Fruit fly (Drosophila melanogaster) whole organism, embryonic: ENCODE data around the gene MED14.

ENCODE experiments used
- Adf1 ChIP-seq: fragments of 200-800 bp; sonication (Bioruptor generic); IDR thresholded peaks from 2 replicates; pipeline ENCODE4 v1.3.6; 2022; ENCODE audit warnings: missing biosample characterization, missing genetic modification characterization
- Asciz ChIP-seq: fragments of 200-800 bp; sonication (Bioruptor generic); optimal IDR thresholded peaks from 2 replicates; lab custom pipeline; 2017; ENCODE audit warnings: missing biosample characterization, mild to moderate bottlenecking, missing genetic modification characterization, missing genetic modification reagents
- Blimp-1 ChIP-seq: fragments of 200-800 bp; sonication (Bioruptor generic); optimal IDR thresholded peaks from 3 replicates; lab custom pipeline; 2018; ENCODE audit warnings: missing biosample characterization, missing genetic modification characterization, mild to moderate bottlenecking, moderate library complexity, missing genetic modification reagents
- CG10979 ChIP-seq: fragments of 200-800 bp; sonication (Bioruptor generic); optimal IDR thresholded peaks from 2 replicates; lab custom pipeline; 2018; ENCODE audit warnings: missing biosample characterization, mild to moderate bottlenecking, missing genetic modification characterization, moderate library complexity
- CG11504 ChIP-seq: fragments of 200-800 bp; sonication (Bioruptor generic); optimal IDR thresholded peaks from 3 replicates; lab custom pipeline; 2019; ENCODE audit warnings: missing biosample characterization, mild to moderate bottlenecking, missing genetic modification characterization, moderate library complexity
- CG12769 ChIP-seq: fragments of 200-800 bp; sonication (Bioruptor generic); optimal IDR thresholded peaks from 2 replicates; lab custom pipeline; 2019; ENCODE audit warnings: missing biosample characterization, mild to moderate bottlenecking, missing genetic modification characterization, moderate library complexity
- CG13287 ChIP-seq: fragments of 200-800 bp; sonication (Bioruptor generic); IDR thresholded peaks from 2 replicates; pipeline ENCODE4 v1.3.6; 2022; ENCODE audit warnings: missing biosample characterization, missing genetic modification characterization; ENCODE audit not compliant: partially characterized antibody
- CG14710 ChIP-seq: fragments of 200-800 bp; sonication (Bioruptor generic); optimal IDR thresholded peaks from 3 replicates; lab custom pipeline; 2019; ENCODE audit warnings: missing biosample characterization, mild to moderate bottlenecking, missing genetic modification characterization, moderate library complexity
- CG15011 ChIP-seq: fragments of 200-800 bp; sonication (Bioruptor generic); optimal IDR thresholded peaks from 3 replicates; lab custom pipeline; 2018; ENCODE audit warnings: missing biosample characterization, mild to moderate bottlenecking, missing genetic modification characterization
- CG18764 ChIP-seq: fragments of 200-800 bp; sonication (Bioruptor generic); optimal IDR thresholded peaks from 3 replicates; lab custom pipeline; 2016; ENCODE audit warnings: missing biosample characterization, missing genetic modification characterization
- CG2120 ChIP-seq: fragments of 200-800 bp; sonication (Bioruptor generic); optimal IDR thresholded peaks from 3 replicates; lab custom pipeline; 2016; ENCODE audit warnings: missing biosample characterization, missing genetic modification characterization
- CG2712 ChIP-seq: fragments of 200-800 bp; optimal IDR thresholded peaks from 3 replicates; lab custom pipeline; 2019; ENCODE audit warnings: missing biosample characterization, mild to moderate bottlenecking, missing genetic modification characterization, moderate library complexity
- CG4360 ChIP-seq: fragments of 200-800 bp; sonication (Bioruptor generic); IDR thresholded peaks from 2 replicates; pipeline ENCODE4 v1.3.6; 2022; ENCODE audit warnings: missing biosample characterization, missing genetic modification characterization
- CG8359 ChIP-seq: fragments of 200-800 bp; sonication (Bioruptor generic); optimal IDR thresholded peaks from 2 replicates; lab custom pipeline; 2017; ENCODE audit warnings: missing biosample characterization, mild to moderate bottlenecking, missing genetic modification characterization, borderline replicate concordance
- CG8388 ChIP-seq: fragments of 200-800 bp; sonication (Bioruptor generic); optimal IDR thresholded peaks from 2 replicates; lab custom pipeline; 2019; ENCODE audit warnings: missing biosample characterization, mild to moderate bottlenecking, missing genetic modification characterization, moderate library complexity
- CG9727 ChIP-seq: fragments of 200-800 bp; sonication (Bioruptor generic); optimal IDR thresholded peaks from 3 replicates; lab custom pipeline; 2017; ENCODE audit warnings: missing biosample characterization, mild to moderate bottlenecking, missing genetic modification characterization
- CkIIα-i1 ChIP-seq: fragments of 200-800 bp; sonication (Bioruptor generic); IDR thresholded peaks from 2 replicates; pipeline ENCODE4 v1.3.6; 2022; ENCODE audit warnings: missing biosample characterization, missing genetic modification characterization
- CrebB ChIP-seq: fragments of 200-800 bp; sonication (Bioruptor generic); optimal IDR thresholded peaks from 3 replicates; lab custom pipeline; 2018; ENCODE audit warnings: missing biosample characterization, mild to moderate bottlenecking, missing genetic modification characterization
- Dfd ChIP-seq, 2 experiments: fragments of >200 bp; optimal IDR thresholded peaks; 2 replicates each; lab custom pipeline; 2017; ENCODE audit warnings: missing biosample characterization in 2 of 2, missing genetic modification characterization in 2 of 2
- Drgx ChIP-seq: fragments of 200-800 bp; sonication (Bioruptor generic); IDR thresholded peaks from 2 replicates; pipeline ENCODE4 v1.3.6; 2022; ENCODE audit warnings: missing biosample characterization, missing genetic modification characterization
- GATAe ChIP-seq: fragments of 200-800 bp; sonication (Bioruptor generic); conservative IDR thresholded peaks from 2 replicates; pipeline ENCODE4 v1.3.6; 2022; ENCODE audit warnings: missing biosample characterization, missing genetic modification characterization
- Ravus ChIP-seq: fragments of 200-800 bp; sonication (Bioruptor generic); IDR thresholded peaks from 2 replicates; pipeline ENCODE4 v1.3.6; 2022; ENCODE audit warnings: missing biosample characterization, missing genetic modification characterization
- Side ChIP-seq: fragments of 200-800 bp; sonication (Bioruptor generic); optimal IDR thresholded peaks from 2 replicates; lab custom pipeline; 2016; ENCODE audit warnings: missing biosample characterization, missing genetic modification characterization
- Sry-δ ChIP-seq: fragments of 200-800 bp; sonication (Bioruptor generic); optimal IDR thresholded peaks from 2 replicates; lab custom pipeline; 2016; ENCODE audit warnings: missing biosample characterization, missing genetic modification characterization
- amos ChIP-seq: fragments of 200-800 bp; sonication (Bioruptor generic); IDR thresholded peaks from 2 replicates; pipeline ENCODE4 v1.3.6; 2022; ENCODE audit warnings: missing biosample characterization, missing genetic modification characterization; ENCODE audit not compliant: partially characterized antibody
- bsh ChIP-seq, 2 experiments: fragments of 200-800 bp; sonication (Bioruptor generic); optimal IDR thresholded peaks; 2 replicates each; lab custom pipeline; 2017 to 2018; ENCODE audit warnings: mild to moderate bottlenecking in 2 of 2, missing biosample characterization in 2 of 2, missing genetic modification characterization in 2 of 2, moderate library complexity in 1 of 2
- chinmo ChIP-seq: fragments of 200-800 bp; sonication (Bioruptor generic); IDR thresholded peaks from 4 replicates; pipeline ENCODE4 v1.3.6; 2022; ENCODE audit warnings: missing biosample characterization, missing genetic modification characterization; ENCODE audit not compliant: partially characterized antibody
- chn ChIP-seq: fragments of 200-800 bp; sonication (Bioruptor generic); optimal IDR thresholded peaks from 2 replicates; lab custom pipeline; 2016; ENCODE audit warnings: missing biosample characterization, missing genetic modification characterization
- crol ChIP-seq: fragments of 200-800 bp; sonication (Bioruptor generic); IDR thresholded peaks from 2 replicates; pipeline ENCODE4 v1.3.6; 2022; ENCODE audit warnings: missing biosample characterization, missing genetic modification characterization
- ewg ChIP-seq: fragments of 200-800 bp; sonication (Bioruptor generic); optimal IDR thresholded peaks from 3 replicates; lab custom pipeline; 2017; ENCODE audit warnings: mild to moderate bottlenecking, missing biosample characterization, missing genetic modification reagents, missing genetic modification characterization
- gce ChIP-seq: fragments of 200-800 bp; sonication (Bioruptor generic); IDR thresholded peaks from 3 replicates; pipeline ENCODE4 v1.3.6; 2022; ENCODE audit warnings: missing biosample characterization, missing genetic modification characterization
- gsb-n ChIP-seq: fragments of 200-800 bp; sonication (Bioruptor generic); optimal IDR thresholded peaks from 3 replicates; lab custom pipeline; 2018; ENCODE audit warnings: missing biosample characterization, mild to moderate bottlenecking, missing genetic modification characterization
- klu ChIP-seq: fragments of 200-800 bp; sonication (Bioruptor generic); IDR thresholded peaks from 2 replicates; pipeline ENCODE4 v1.3.6; 2022; ENCODE audit warnings: missing biosample characterization, missing genetic modification characterization
- lola ChIP-seq, 3 experiments: fragments of >200 bp in 2 of 3; fragments of 200-800 bp in 1 of 3; sonication (Bioruptor generic) in 1 of 3; optimal IDR thresholded peaks; 2 replicates each; lab custom pipeline; 2017 to 2019; ENCODE audit warnings: missing biosample characterization in 3 of 3, missing genetic modification characterization in 3 of 3, mild to moderate bottlenecking in 1 of 3, moderate library complexity in 1 of 3
- mld ChIP-seq: fragments of 200-800 bp; sonication (Bioruptor generic); IDR thresholded peaks from 3 replicates; pipeline ENCODE4 v1.3.6; 2022; ENCODE audit warnings: missing biosample characterization, missing genetic modification characterization; ENCODE audit not compliant: partially characterized antibody
- otp ChIP-seq: fragments of 200-800 bp; sonication (Bioruptor generic); IDR thresholded peaks from 3 replicates; pipeline ENCODE4, ENCODE4 v1.3.6; 2022; ENCODE audit warnings: missing biosample characterization, missing genetic modification characterization
- pfk ChIP-seq: fragments of 200-800 bp; sonication (Bioruptor generic); optimal IDR thresholded peaks from 2 replicates; lab custom pipeline; 2018; ENCODE audit warnings: missing biosample characterization, mild to moderate bottlenecking, missing genetic modification characterization, moderate library complexity
- ro ChIP-seq: fragments of 200-800 bp; sonication (Bioruptor generic); IDR thresholded peaks from 2 replicates; pipeline ENCODE4 v1.3.6; 2022; ENCODE audit warnings: missing biosample characterization, missing genetic modification characterization
- sens ChIP-seq: fragments of 200-800 bp; sonication (Bioruptor generic); peaks from one replicate; lab custom pipeline; 2016; ENCODE audit warnings: missing biosample characterization, missing genetic modification characterization
- stc ChIP-seq: fragments of 200-800 bp; sonication (Bioruptor generic); IDR thresholded peaks from 2 replicates; pipeline ENCODE4 v1.3.6; 2022; ENCODE audit warnings: missing biosample characterization, missing genetic modification characterization
- tin ChIP-seq: fragments of 200-800 bp; sonication (Bioruptor generic); optimal IDR thresholded peaks from 3 replicates; lab custom pipeline; 2016; ENCODE audit warnings: missing biosample characterization, missing genetic modification characterization
- tx ChIP-seq: fragments of 200-800 bp; sonication (Bioruptor generic); optimal IDR thresholded peaks from 2 replicates; lab custom pipeline; 2016; ENCODE audit warnings: missing biosample characterization, missing genetic modification characterization
- zen ChIP-seq: fragments of 200-800 bp; sonication (Bioruptor generic); optimal IDR thresholded peaks from 3 replicates; lab custom pipeline; 2018; ENCODE audit warnings: missing biosample characterization, mild to moderate bottlenecking, missing genetic modification characterization, moderate library complexity
- zf30C ChIP-seq: fragments of 200-800 bp; sonication (Bioruptor generic); optimal IDR thresholded peaks from 3 replicates; lab custom pipeline; 2018; ENCODE audit warnings: missing biosample characterization, mild to moderate bottlenecking, missing genetic modification characterization

Gene MED14

DNA sequence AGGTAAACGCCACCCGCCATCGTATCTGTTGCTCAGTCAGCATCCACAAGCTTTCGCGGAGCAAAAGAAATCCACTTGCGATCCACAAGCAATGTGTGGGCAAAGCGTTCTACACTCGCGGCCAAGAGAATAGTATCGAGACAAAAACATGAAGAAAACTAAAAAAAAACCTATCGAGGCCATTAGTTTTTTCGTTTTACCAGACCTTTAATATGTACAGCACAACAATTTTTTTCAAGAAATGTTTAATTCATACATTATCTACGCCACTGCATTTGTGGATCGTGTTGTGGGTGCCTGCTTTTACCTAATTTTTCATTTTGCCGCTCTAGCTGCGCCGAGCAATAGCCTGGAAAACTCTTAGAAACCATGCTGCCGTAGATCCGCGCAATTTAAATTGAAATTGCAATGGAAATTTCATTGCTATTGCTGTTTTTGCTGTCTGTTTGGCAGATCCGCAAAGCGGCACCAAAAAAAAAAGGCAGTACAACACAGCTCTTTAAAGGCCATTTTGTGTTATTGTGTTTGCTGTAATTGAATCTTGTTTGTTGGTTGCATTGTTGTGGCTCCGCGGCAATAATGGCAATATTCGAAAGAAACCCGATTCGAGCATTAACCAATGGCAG is 29.9 kb upstream of the MED14 start (continued):
- no peak for TF ChIP-seq ro (GFP tag; lab: Robert Waterston, UW)
- TF ChIP-seq gsb-n (tag; lab: Kevin White, UChicago), result peak; percentile 39
- TF ChIP-seq Sry-δ (GFP tag; lab: Kevin White, UChicago), result peak; percentile 11
- no peak for TF ChIP-seq GATAe (GFP tag; lab: Robert Waterston, UW)
- no peak for TF ChIP-seq mld (GFP tag; lab: Robert Waterston, UW)
- no peak for TF ChIP-seq amos
- TF ChIP-seq tin (GFP tag; lab: Kevin White, UChicago), result peak; percentile 71
- peak; percentile 36 for TF ChIP-seq CG14710
- TF ChIP-seq chn (GFP tag; lab: Kevin White, UChicago), result peak; percentile 12
- TF ChIP-seq Ravus (GFP tag; lab: Robert Waterston, UW), result no peak; the same call in 1 of the 2 replicates
- no peak for TF ChIP-seq CG15011 (GFP tag; lab: Kevin White, UChicago)
- peak; percentile 74; the same call in 1 of the 3 replicates for TF ChIP-seq gce (GFP tag; lab: Robert Waterston, UW)
- TF ChIP-seq CG9727, result peak; percentile 63
- TF ChIP-seq stc (GFP tag; lab: Robert Waterston, UW), result peak; percentile 74
- TF ChIP-seq CG2120 (GFP tag; lab: Kevin White, UChicago), result peak; percentile 36
- TF ChIP-seq zen (tag; lab: Kevin White, UChicago), result peak; percentile 33
- TF ChIP-seq, all 482 proteins: peak for 268

DNA sequence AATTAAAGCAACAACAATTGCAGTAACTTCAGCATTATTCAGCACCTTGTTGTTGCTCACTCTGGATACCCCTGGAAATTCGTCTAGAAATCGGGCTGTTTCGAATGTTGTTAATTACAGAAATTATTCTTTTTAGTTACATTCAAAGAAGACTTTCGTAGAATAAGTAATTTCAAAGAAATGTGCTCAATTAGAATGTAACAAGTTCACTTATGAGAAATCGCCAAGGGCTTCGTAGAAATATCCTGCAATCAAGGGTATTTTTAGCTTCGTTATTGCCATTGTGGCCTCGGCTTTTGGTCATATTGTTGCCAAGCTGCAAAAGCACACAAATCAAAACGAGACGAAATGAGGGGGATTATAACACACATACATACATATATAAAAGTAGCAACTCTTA is 29.1 kb upstream of the MED14 start:
- TF ChIP-seq CG18764, result no peak
- peak; percentile 29; the same call in 1 of the 2 replicates for TF ChIP-seq Drgx (GFP tag; lab: Robert Waterston, UW)
- no peak for TF ChIP-seq CG9727
- TF ChIP-seq sens (GFP tag; lab: Kevin White, UChicago), result peak; percentile 34
- TF ChIP-seq tx (GFP tag; lab: Kevin White, UChicago), result no peak

DNA sequence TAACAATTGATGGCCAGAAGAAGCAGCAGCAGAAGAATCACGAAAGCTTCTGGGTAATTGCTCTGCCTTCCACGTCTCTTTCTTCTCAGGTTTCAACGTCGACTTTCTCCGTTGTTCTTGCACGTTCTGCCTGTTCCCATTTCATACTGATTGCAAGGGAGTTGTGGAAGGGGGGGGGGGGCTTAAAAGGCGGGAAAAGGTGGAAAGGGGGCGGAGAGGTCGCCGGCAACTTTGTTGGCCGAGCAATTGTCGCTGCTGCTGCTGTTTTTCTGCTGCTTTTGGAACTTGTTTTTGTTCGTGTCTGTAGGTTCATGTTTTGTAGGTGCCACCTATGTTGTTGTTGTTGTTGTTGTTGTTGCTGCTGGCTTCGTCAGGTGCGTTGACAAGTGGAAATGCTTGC is 27.5 kb upstream of the MED14 start:
- TF ChIP-seq crol (peak; percentile 68), chinmo (GFP tag; lab: Robert Waterston, UW) (0 out of 4 replicates have a peak, but pooled peaks have one; percentile 4), CG11504 (peak; percentile 69), CG4360 (GFP tag; lab: Robert Waterston, UW) (peak; percentile 50; the same call in 1 of the 2 replicates), otp (GFP tag; lab: Robert Waterston, UW) (no peak), CkIIα-i1 (GFP tag; lab: Robert Waterston, UW) (no peak), Side (GFP tag; lab: Kevin White, UChicago) (no peak)
- TF ChIP-seq, all 482 proteins: peak for 4

DNA sequence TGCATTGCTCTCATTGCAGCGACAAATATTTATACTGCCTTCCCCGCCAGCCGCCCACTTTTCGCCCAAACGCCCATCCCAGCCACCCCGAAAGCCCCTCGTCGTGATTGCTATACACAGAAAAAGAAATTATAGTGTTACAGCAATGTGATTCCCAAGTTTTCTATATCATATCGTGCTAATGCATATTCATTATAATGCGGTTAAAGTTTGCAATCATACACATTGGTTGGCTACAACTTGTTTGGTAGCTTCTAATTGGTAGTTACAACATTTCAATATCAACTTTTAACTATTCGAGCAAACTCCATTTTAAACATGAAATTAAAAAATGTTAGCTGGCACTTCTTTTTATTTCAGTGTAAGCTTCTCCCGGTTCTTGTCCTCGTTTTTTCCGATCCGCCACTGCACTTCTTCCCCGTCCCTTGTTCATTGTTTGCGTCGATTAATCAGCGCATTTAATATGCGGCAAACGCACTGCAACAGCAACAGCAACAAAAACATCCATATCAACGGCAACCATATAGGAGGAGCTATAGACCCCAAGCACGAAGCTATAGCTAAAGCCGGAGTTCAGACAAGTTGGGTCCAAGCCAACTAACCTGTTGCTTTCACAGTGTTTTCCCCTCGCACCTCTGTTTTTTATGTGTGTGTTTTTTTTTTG is 26.9 kb upstream of the MED14 start:
- TF ChIP-seq CG14710, result peak; percentile 39
- TF ChIP-seq CG2712 (tag; lab: Kevin White, UChicago), result peak; percentile 40
- no peak for TF ChIP-seq CG12769 (tag; lab: Kevin White, UChicago)
- TF ChIP-seq Asciz, result peak; percentile 46
- peak; percentile 15 for TF ChIP-seq ewg
- TF ChIP-seq lola (GFP tag; optimal IDR thresholded peaks at IDR 0.05; lab: Kevin White, UChicago), result peak in 1 of 3 experiments; percentile 54
- no peak for TF ChIP-seq CG13287 (GFP tag; lab: Robert Waterston, UW)
- TF ChIP-seq Blimp-1, result peak; percentile 47
- no peak for TF ChIP-seq Dfd (GFP tag; optimal IDR thresholded peaks at IDR 0.05; lab: Kevin White, UChicago)
- peak; percentile 16 for TF ChIP-seq zf30C
- no peak for TF ChIP-seq pfk
- TF ChIP-seq bsh (GFP tag; optimal IDR thresholded peaks at IDR 0.05; lab: Kevin White, UChicago), result peak; percentile 59 to 87
- peak; percentile 57 for TF ChIP-seq CG10979 (tag; lab: Kevin White, UChicago)
- TF ChIP-seq Adf1 (GFP tag; lab: Robert Waterston, UW), result no peak
- no peak for TF ChIP-seq CrebB
- peak; percentile 9 for TF ChIP-seq CG8359 (GFP tag; lab: Kevin White, UChicago)
- no peak for TF ChIP-seq klu (GFP tag; lab: Robert Waterston, UW)
- TF ChIP-seq CG8388 (GFP tag; lab: Kevin White, UChicago), result peak; percentile 30
